Worm (Caenorhabditis elegans) whole organism, L4 larva: ENCODE measurements around the gene C26E6.12.

Source experiments
- aly-2 ChIP-seq: sonication (generic microtip); optimal IDR thresholded peaks from 2 replicates; lab custom pipeline; 2018; ENCODE audit warnings: missing biosample characterization, missing genetic modification characterization
- ceh-32 ChIP-seq: sonication (generic microtip); optimal IDR thresholded peaks from 2 replicates; lab custom pipeline; 2016; ENCODE audit warnings: mild to moderate bottlenecking, missing genetic modification characterization, missing compliant biosample characterization; ENCODE audit not compliant: poor library complexity
- ceh-62 ChIP-seq: sonication (generic microtip); optimal IDR thresholded peaks from 2 replicates; lab custom pipeline; 2017; ENCODE audit warnings: missing biosample characterization, missing genetic modification characterization
- gei-8 ChIP-seq: fragments of 200-800 bp; sonication (Bioruptor generic); optimal IDR thresholded peaks from 2 replicates; lab custom pipeline; 2018; ENCODE audit warnings: mild to moderate bottlenecking, missing genetic modification characterization, missing compliant biosample characterization
- lin-15B ChIP-seq: fragments of 150-350 bp; sonication (generic microtip); optimal IDR thresholded peaks from 3 replicates; lab custom pipeline; 2014; ENCODE audit warnings: missing biosample characterization, missing genetic modification characterization
- lin-29 ChIP-seq: fragments of 200-800 bp; sonication (Bioruptor generic); IDR thresholded peaks from 2 replicates; pipeline ENCODE4 v1.3.6; 2022; ENCODE audit warnings: missing genetic modification reagents, missing genetic modification characterization, missing compliant biosample characterization
- mep-1 ChIP-seq: fragments of 150-350 bp; sonication (generic microtip); optimal IDR thresholded peaks from 3 replicates; lab custom pipeline; 2014; ENCODE audit warnings: missing biosample characterization, missing genetic modification characterization
- mes-2 ChIP-seq: sonication (generic microtip); optimal IDR thresholded peaks from 2 replicates; lab custom pipeline; 2016; ENCODE audit warnings: missing genotype, mild to moderate bottlenecking, missing genetic modification characterization, missing compliant biosample characterization; ENCODE audit not compliant: poor library complexity, severe bottlenecking
- mxl-2 ChIP-seq: fragments of 200-800 bp; sonication (Bioruptor generic); conservative IDR thresholded peaks from 2 replicates; pipeline ENCODE4 v1.3.6; 2022; ENCODE audit warnings: missing genetic modification reagents, missing genetic modification characterization, missing compliant biosample characterization
- nhr-6 ChIP-seq: fragments of 150-350 bp; optimal IDR thresholded peaks from 2 replicates; lab custom pipeline; 2014; ENCODE audit warnings: missing biosample characterization, missing genetic modification characterization
- nhr-77 ChIP-seq: fragments of 150-350 bp; optimal IDR thresholded peaks from 2 replicates; lab custom pipeline; 2014; ENCODE audit warnings: missing biosample characterization, missing genetic modification characterization
- unc-130 ChIP-seq: sonication (generic microtip); optimal IDR thresholded peaks from 2 replicates; lab custom pipeline; 2016; ENCODE audit warnings: missing genetic modification reagents, missing genetic modification characterization, missing compliant biosample characterization
- unc-62 ChIP-seq, 3 experiments: fragments of 150-350 bp in 1 of 3; sonication (generic microtip); optimal IDR thresholded peaks in 2 of 3; peaks in 1 of 3; 1 replicate in 1 of 3; 2 replicates in 2 of 3; lab custom pipeline; 2014 to 2017; ENCODE audit warnings: missing biosample characterization in 3 of 3, missing genetic modification characterization in 3 of 3, missing genetic modification reagents in 3 of 3, missing genotype in 1 of 3
- zag-1 ChIP-seq: fragments of 150-350 bp; optimal IDR thresholded peaks from 2 replicates; lab custom pipeline; 2014; ENCODE audit warnings: missing biosample characterization, missing genetic modification characterization

DNA sequence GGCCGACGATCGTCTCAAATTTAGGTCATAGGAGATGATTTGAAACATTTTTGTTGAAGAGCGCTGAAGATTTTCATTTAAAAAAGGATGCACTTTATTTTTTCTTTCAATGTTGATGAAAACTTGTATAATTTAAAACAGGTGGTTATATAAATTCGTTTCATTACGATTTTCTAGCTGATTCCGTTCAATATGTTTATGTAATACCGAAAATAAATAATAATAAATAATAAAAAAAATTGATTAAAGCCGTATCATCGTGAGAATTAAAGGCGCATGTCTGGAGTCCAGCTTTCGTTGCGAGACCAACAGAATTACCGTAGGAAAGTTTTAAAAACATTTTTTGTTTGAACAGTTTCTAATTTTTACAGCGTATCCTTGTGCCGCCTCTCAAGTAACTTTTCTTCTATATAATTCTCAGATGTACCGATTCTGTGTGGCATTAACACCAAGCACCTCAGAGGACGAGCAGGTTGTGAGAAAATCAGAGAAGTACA, at the start of gene C26E6.12, which contains the start of gene eri-9:
- TF ChIP-seq ceh-62 (tag; lab: Kevin White, UChicago) = no peak
- no peak for TF ChIP-seq lin-15B (tag; lab: Kevin White, UChicago)
- TF ChIP-seq mxl-2 (GFP tag; lab: Robert Waterston, UW) = no peak
- TF ChIP-seq unc-62 (GFP tag; optimal IDR thresholded peaks at IDR 0.05 in 1 of 2; lab: Kevin White, UChicago) = no peak
- TF ChIP-seq unc-62 (tag; optimal IDR thresholded peaks at IDR 0.05; lab: Kevin White, UChicago) = no peak
- TF ChIP-seq ceh-32 = no peak
- TF ChIP-seq mep-1 = no peak
- TF ChIP-seq nhr-77 (tag; lab: Kevin White, UChicago) = no peak
- no peak for TF ChIP-seq mes-2
- no peak for TF ChIP-seq zag-1 (tag; lab: Kevin White, UChicago)
- no peak for TF ChIP-seq aly-2 (tag; lab: Kevin White, UChicago)
- TF ChIP-seq gei-8 (GFP tag; lab: Kevin White, UChicago) = no peak
- no peak for TF ChIP-seq lin-29 (GFP tag; lab: Robert Waterston, UW)
- no peak for TF ChIP-seq nhr-6 (tag; lab: Kevin White, UChicago)
- TF ChIP-seq unc-130 (GFP tag; lab: Kevin White, UChicago) = no peak
